Worm (Caenorhabditis elegans) whole organism, L3 larva: Measurements from ENCODE around the gene rla-2.

ENCODE experiments used
- R02D3.7 ChIP-seq: fragments of 150-350 bp; optimal IDR thresholded peaks from 2 replicates; lab custom pipeline; 2014; ENCODE audit warnings: missing biosample characterization, missing genetic modification characterization
- aly-2 ChIP-seq: fragments of 150-350 bp; optimal IDR thresholded peaks from 2 replicates; lab custom pipeline; 2014; ENCODE audit warnings: missing biosample characterization, missing genetic modification characterization
- ceh-28 ChIP-seq: fragments of 150-350 bp; optimal IDR thresholded peaks from 2 replicates; lab custom pipeline; 2014; ENCODE audit warnings: missing biosample characterization, missing genetic modification reagents, missing genetic modification characterization
- daf-12 ChIP-seq: fragments of 150-350 bp; optimal IDR thresholded peaks from 2 replicates; lab custom pipeline; 2014; ENCODE audit warnings: missing biosample characterization, missing genetic modification reagents, missing genetic modification characterization
- egl-27 ChIP-seq: sonication (generic microtip); optimal IDR thresholded peaks from 4 replicates; lab custom pipeline; 2017; ENCODE audit warnings: missing biosample characterization, missing genetic modification reagents, missing genetic modification characterization
- egl-5 ChIP-seq: fragments of 150-350 bp; optimal IDR thresholded peaks from 2 replicates; lab custom pipeline; 2017; ENCODE audit warnings: missing biosample characterization, missing genetic modification reagents, missing genetic modification characterization, inconsistent platforms
- elt-3 ChIP-seq, 3 experiments: fragments of 150-350 bp in 1 of 3; sonication (generic microtip) in 2 of 3; optimal IDR thresholded peaks; 2 replicates in 2 of 3; 4 replicates in 1 of 3; lab custom pipeline; 2014 to 2017; ENCODE audit warnings: missing biosample characterization in 3 of 3, missing genetic modification characterization in 3 of 3
- eor-1 ChIP-seq, 2 experiments: fragments of 150-350 bp; optimal IDR thresholded peaks; 2 replicates each; lab custom pipeline; 2014 to 2018; ENCODE audit warnings: missing biosample characterization in 2 of 2, missing genetic modification characterization in 2 of 2
- fkh-2 ChIP-seq: fragments of 150-350 bp; optimal IDR thresholded peaks from 2 replicates; lab custom pipeline; 2014; ENCODE audit warnings: missing biosample characterization, missing genetic modification reagents, missing genetic modification characterization
- fos-1 ChIP-seq: fragments of 150-350 bp; optimal IDR thresholded peaks from 2 replicates; lab custom pipeline; 2014; ENCODE audit warnings: missing biosample characterization, missing genetic modification characterization
- hmg-11 ChIP-seq: sonication (generic microtip); optimal IDR thresholded peaks from 2 replicates; lab custom pipeline; 2016; ENCODE audit warnings: missing genetic modification characterization, missing compliant biosample characterization
- jun-1 ChIP-seq: fragments of 150-350 bp; optimal IDR thresholded peaks from 2 replicates; lab custom pipeline; 2014; ENCODE audit warnings: missing biosample characterization, missing genetic modification reagents, missing genetic modification characterization
- lin-15B ChIP-seq: fragments of 150-350 bp; optimal IDR thresholded peaks from 2 replicates; lab custom pipeline; 2014; ENCODE audit warnings: missing biosample characterization, missing genetic modification characterization
- lin-39 ChIP-seq: fragments of 150-350 bp; optimal IDR thresholded peaks from 2 replicates; lab custom pipeline; 2018; ENCODE audit warnings: missing biosample characterization, missing genetic modification reagents, missing genetic modification characterization
- mdl-1 ChIP-seq: fragments of 150-350 bp; optimal IDR thresholded peaks from 2 replicates; lab custom pipeline; 2014; ENCODE audit warnings: missing biosample characterization, missing genetic modification characterization
- nhr-11 ChIP-seq: fragments of 150-350 bp; optimal IDR thresholded peaks from 2 replicates; lab custom pipeline; 2014; ENCODE audit warnings: missing biosample characterization, missing genetic modification characterization
- nhr-12 ChIP-seq: fragments of 150-350 bp; optimal IDR thresholded peaks from 2 replicates; lab custom pipeline; 2014; ENCODE audit warnings: missing biosample characterization, missing genetic modification characterization
- nhr-23 ChIP-seq: fragments of 150-350 bp; optimal IDR thresholded peaks from 2 replicates; lab custom pipeline; 2014; ENCODE audit warnings: missing biosample characterization, missing genetic modification reagents, missing genetic modification characterization
- nhr-237 ChIP-seq: fragments of 150-350 bp; optimal IDR thresholded peaks from 2 replicates; lab custom pipeline; 2014; ENCODE audit warnings: missing biosample characterization, missing genetic modification characterization
- nhr-25 ChIP-seq: sonication (generic microtip); optimal IDR thresholded peaks from 2 replicates; lab custom pipeline; 2017; ENCODE audit warnings: missing biosample characterization, missing genetic modification characterization
- nhr-28 ChIP-seq: fragments of 150-350 bp; optimal IDR thresholded peaks from 2 replicates; lab custom pipeline; 2014; ENCODE audit warnings: missing biosample characterization, missing genetic modification characterization
- nhr-77 ChIP-seq: fragments of 150-350 bp; optimal IDR thresholded peaks from 2 replicates; lab custom pipeline; 2014; ENCODE audit warnings: missing biosample characterization, missing genetic modification characterization
- pha-4 ChIP-seq: fragments of 150-350 bp; optimal IDR thresholded peaks from 2 replicates; lab custom pipeline; 2014; ENCODE audit warnings: missing biosample characterization, missing genetic modification reagents, missing genetic modification characterization
- pqm-1 ChIP-seq: fragments of 150-350 bp; optimal IDR thresholded peaks from 2 replicates; lab custom pipeline; 2017; ENCODE audit warnings: missing biosample characterization, missing genetic modification characterization, inconsistent platforms
- sea-2 ChIP-seq: fragments of 150-350 bp; sonication (generic microtip); optimal IDR thresholded peaks from 4 replicates; lab custom pipeline; 2014; ENCODE audit warnings: missing biosample characterization, missing genetic modification reagents, missing genetic modification characterization
- tbx-2 ChIP-seq: sonication (generic microtip); optimal IDR thresholded peaks from 2 replicates; lab custom pipeline; 2016; ENCODE audit warnings: mild to moderate bottlenecking, missing genetic modification characterization, missing compliant biosample characterization
- unc-62 ChIP-seq: fragments of 150-350 bp; sonication (generic microtip); optimal IDR thresholded peaks from 4 replicates; lab custom pipeline; 2014; ENCODE audit warnings: missing biosample characterization, missing genetic modification reagents, missing genetic modification characterization
- ztf-11 ChIP-seq: fragments of 150-350 bp; optimal IDR thresholded peaks from 2 replicates; lab custom pipeline; 2014; ENCODE audit warnings: missing biosample characterization, missing genetic modification characterization

rla-2 gene

DNA sequence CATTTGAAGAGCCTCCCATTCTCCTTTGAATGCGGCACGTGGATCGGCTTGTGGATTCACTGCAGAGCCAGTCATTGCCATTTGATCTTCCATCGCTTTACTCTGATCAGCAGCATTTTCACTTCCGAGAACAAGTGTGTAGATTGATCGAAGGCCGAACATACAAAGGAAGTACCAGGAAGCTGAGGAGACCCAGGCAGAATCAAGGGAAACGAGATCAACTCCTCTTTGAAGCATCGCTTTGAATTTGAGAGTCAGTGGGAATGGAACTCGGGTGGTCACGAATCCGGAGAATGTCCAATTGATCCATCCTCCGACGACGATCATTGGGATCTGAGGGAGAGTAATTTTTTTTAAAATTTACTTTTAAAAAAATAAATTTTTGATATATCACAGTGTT is 10.4 kb upstream of the rla-2 start:
- TF ChIP-seq lin-39 (tag; lab: Kevin White, UChicago) (no peak), lin-15B (tag; lab: Kevin White, UChicago) (no peak), sea-2 (GFP tag; lab: Kevin White, UChicago) (no peak)
- TF ChIP-seq, all 47 proteins: peak for 0

DNA sequence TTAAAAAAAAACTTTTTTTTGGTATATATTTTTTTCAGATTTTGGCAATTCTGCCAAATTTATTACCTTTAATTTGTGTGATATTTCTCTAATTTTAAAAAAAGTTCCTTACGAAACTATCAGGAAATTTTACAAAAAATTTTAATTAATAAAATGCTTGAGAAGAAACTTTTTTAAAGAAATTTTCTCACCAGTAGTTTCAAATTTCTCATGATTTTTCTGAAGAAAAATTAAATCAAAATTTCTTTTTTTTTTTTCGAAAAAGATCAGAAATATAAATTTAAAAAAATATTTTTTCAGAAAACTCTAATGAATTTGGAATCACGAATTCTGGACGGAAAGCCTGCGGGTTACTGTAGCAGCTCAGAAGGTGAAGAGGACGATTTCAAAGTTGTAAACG is 7.6 kb upstream of the rla-2 start, which contains the start of gene mau-8:
TSS of gene mau-8 (plus strand) at position 301 of the 400 bp plus-strand sequence.
- TF ChIP-seq nhr-12 (tag; lab: Kevin White, UChicago) (no peak), nhr-23 (tag; lab: Kevin White, UChicago) (no peak), unc-62 (GFP tag; lab: Kevin White, UChicago) (no peak), mdl-1 (no peak), hmg-11 (tag; lab: Kevin White, UChicago) (no peak), aly-2 (tag; lab: Kevin White, UChicago) (no peak), nhr-77 (tag; lab: Kevin White, UChicago) (no peak), nhr-25 (tag; lab: Kevin White, UChicago) (no peak)

DNA sequence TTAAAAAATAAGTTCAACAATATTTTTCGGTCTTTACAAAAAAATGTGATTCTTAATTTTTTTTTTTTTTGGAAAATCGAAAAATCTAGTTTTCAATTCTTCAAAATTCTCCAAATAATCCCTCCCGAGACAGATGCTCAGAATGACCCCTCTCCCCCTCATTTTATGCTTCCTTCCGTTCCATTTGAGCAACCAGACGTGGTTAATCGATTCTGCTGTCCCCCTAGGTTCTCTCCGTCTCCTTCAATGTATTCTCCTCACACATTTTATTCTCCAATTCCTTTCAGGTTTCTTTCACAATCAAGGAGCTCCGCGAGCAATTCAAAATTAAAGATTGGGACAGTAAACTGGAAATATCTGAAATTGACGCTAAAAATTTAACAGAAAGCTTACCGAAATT is 4.8 kb upstream of the rla-2 start:
- TF ChIP-seq sea-2 (GFP tag; lab: Kevin White, UChicago) (no peak), lin-39 (tag; lab: Kevin White, UChicago) (peak; percentile 10), hmg-11 (tag; lab: Kevin White, UChicago) (peak; percentile 36), fkh-2 (tag; lab: Kevin White, UChicago) (no peak)

DNA sequence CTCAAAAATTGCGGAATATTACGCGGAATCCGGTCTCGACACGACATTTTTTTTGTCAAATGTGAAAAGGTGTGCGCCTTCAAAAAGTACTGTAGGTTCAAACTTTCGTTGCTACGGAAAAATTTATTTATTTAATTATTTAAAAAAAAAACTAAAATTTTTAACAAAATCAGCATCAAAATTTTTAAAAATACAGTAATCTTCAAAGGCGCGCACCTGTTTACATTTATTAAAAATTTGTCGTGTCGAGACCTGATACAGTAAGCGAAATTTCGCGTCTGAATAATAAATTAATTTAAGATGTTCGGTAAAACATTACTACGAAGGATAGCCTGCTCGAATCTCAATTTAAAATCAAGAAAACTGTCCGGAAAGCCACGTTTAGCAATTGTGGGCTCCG is 1.6 kb upstream of the rla-2 start, which contains the start of gene Y62E10A.6:
TSS of gene Y62E10A.6 (plus strand) at position 301 of the 400 bp plus-strand sequence.
- TF ChIP-seq pha-4 (tag; lab: Kevin White, UChicago): no peak
- TF ChIP-seq pqm-1: no peak
- no peak for TF ChIP-seq egl-5
- TF ChIP-seq R02D3.7: no peak
- TF ChIP-seq lin-15B (tag; lab: Kevin White, UChicago): no peak
- no peak for TF ChIP-seq nhr-11 (tag; lab: Kevin White, UChicago)
- TF ChIP-seq eor-1 (tag; optimal IDR thresholded peaks at IDR 0.05; lab: Kevin White, UChicago): no peak
- no peak for TF ChIP-seq ceh-28
- no peak for TF ChIP-seq nhr-28 (tag; lab: Kevin White, UChicago)
- TF ChIP-seq fos-1 (tag; lab: Kevin White, UChicago): no peak
- no peak for TF ChIP-seq nhr-237 (tag; lab: Kevin White, UChicago)
- TF ChIP-seq elt-3 (tag; optimal IDR thresholded peaks at IDR 0.05; lab: Kevin White, UChicago): no peak
- TF ChIP-seq jun-1 (tag; lab: Kevin White, UChicago): no peak

DNA sequence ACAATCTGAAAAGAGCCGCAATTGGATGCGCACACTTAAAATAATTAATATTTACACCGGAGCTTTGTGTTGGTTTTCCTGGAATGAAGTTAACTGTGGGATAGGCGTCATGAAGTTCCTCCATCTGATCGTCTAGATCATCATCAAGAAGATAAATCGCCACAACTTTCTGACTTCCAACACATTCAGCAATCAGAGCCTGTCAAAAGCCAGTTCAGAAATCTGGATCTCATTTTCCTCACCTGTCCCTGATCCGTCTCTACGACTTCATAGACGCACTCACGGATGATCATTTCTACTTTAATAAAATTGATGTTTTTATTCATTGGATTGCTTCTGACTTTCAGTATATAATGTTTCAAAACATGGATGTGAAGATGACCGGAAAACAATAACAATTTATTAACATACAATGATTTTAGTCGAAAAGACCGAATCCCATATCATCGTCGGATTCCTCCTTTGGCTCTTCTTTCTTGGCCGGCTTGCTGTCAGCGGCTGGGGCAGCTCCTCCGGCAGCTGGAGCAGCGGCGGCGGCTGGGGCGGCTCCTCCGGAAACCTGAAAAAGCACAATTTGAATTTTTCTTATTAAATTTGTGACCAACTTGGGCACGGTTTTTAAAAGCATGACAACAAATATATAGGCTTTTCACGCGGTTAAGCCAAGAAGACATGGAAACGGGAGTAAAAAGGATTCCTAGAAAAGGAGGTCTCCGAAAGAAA is 804 bp downstream of the rla-2 start, which contains the start of gene agt-1:
TSS of gene agt-1 (minus strand) at position 293 of the 723 bp plus-strand sequence.
- TF ChIP-seq egl-27 (tag; lab: Kevin White, UChicago) (no peak), pqm-1 (no peak), ztf-11 (tag; lab: Kevin White, UChicago) (no peak), pha-4 (tag; lab: Kevin White, UChicago) (no peak)

- no peak for TF ChIP-seq tbx-2 (tag; lab: Kevin White, UChicago)
Measured at ce11 chrIV:13364869-13365268, 5.2 kb downstream of the rla-2 start, which contains the start of gene srsx-25. srsx-25 (plus strand) TSS chrIV:13365169.

DNA sequence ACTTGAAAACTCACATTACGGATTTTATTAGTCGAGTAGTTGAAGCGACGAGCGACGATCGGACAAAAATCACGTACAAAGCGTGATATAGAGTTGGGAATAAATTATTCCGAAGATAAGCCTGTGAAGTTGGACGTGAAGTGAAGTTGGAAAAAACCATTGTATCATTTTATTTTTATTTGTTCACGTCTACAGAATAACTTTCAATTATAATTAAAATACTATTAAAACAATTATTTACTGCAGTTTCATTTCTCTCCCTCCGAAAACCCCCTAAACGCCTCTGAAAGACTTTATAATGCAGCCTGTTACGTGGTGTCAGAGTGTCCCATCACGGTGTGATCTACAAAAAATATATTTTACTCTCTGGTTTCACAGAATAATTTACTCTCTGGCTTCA is 9.9 kb downstream of the rla-2 start, which contains the start of gene Y62E10A.3:
TSS of gene Y62E10A.3 (minus strand) at position 101 of the 400 bp plus-strand sequence.
- TF ChIP-seq nhr-23 (tag; lab: Kevin White, UChicago) (no peak), daf-12 (no peak), lin-39 (tag; lab: Kevin White, UChicago) (no peak), unc-62 (GFP tag; lab: Kevin White, UChicago) (no peak), egl-27 (tag; lab: Kevin White, UChicago) (no peak), nhr-77 (tag; lab: Kevin White, UChicago) (no peak)
